Worm (Caenorhabditis elegans) whole organism, L4/young adult: ENCODE measurements around the gene D1025.1.
"Not testable (repeated sequence)": the region's sequence is repeated elsewhere in the genome, so short reads cannot be mapped to it uniquely, and the experiment has no call there.

Experiments used
- W03F9.2 ChIP-seq: fragments of 150-350 bp; optimal IDR thresholded peaks from 2 replicates; lab custom pipeline; 2014; ENCODE audit warnings: missing biosample characterization, missing genetic modification characterization
- him-1 ChIP-seq: sonication (generic microtip); optimal IDR thresholded peaks from 2 replicates; lab custom pipeline; 2016; ENCODE audit warnings: missing genotype, missing genetic modification reagents, missing genetic modification characterization, missing compliant biosample characterization

- TF ChIP-seq him-1 (tag; lab: Kevin White, UChicago); W03F9.2: not testable (repeated sequence)
Measured at ce11 chrX:14525081-14525324, 4.4 kb downstream of the D1025.1 start, which contains the start of gene nspc-17.
